Fruit fly (Drosophila melanogaster): Measurements from ENCODE around the gene Ret.

Gene Ret

DNA sequence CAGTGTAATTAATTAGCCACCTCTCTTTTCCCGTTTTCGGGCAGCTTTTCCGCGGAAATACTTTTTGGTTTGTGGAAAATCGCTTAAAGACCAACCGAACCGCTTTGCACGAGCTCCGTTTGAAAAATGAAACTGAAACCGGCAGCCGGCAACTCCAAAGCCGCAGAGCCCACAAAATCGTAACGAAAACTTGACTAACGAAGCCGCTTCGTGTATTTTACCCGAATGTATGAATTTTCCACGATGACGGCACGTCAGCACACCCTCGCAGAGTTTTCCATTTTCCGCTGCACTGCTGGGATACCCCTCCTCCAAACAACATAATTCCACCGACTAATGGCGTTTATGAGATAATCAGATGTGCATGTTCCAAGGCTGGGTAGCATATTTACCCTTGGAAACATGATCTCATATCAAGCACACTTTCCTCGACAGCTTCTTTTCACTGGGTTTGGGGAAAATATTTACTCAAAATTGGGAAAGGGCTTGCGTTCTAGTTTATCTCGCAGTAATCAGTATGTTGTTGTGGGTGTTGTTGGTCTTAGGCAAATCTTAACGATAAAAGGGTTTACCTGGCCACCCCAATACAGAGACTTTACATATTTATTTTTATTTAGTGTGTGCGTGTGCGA, at the start of gene Ret:
TSS of gene Ret (minus strand) at position 130 of the 632 bp plus-strand sequence.
- no peak for TF ChIP-seq CrebA (GFP tag; optimal IDR thresholded peaks at IDR 0.05; ENCODE audit: borderline replicate concordance)
- no peak for TF ChIP-seq dsf (GFP tag; optimal IDR thresholded peaks at IDR 0.05; ENCODE audit: borderline replicate concordance)
- TF ChIP-seq N (GFP tag; optimal IDR thresholded peaks at IDR 0.05), result no peak
- TF ChIP-seq dl (GFP tag; optimal IDR thresholded peaks at IDR 0.05; ENCODE audit: insufficient read depth in 1 of 2, partially characterized antibody in 2 of 2), result no peak
- TF ChIP-seq Abd-B (GFP tag; optimal IDR thresholded peaks at IDR 0.05), result no peak
- TF ChIP-seq ey (GFP tag; optimal IDR thresholded peaks at IDR 0.05), result no peak
- TF ChIP-seq Dif (GFP tag; optimal IDR thresholded peaks at IDR 0.05; ENCODE audit: partially characterized antibody), result no peak
- no peak for TF ChIP-seq sage (GFP tag; optimal IDR thresholded peaks at IDR 0.05)
- TF ChIP-seq jim (GFP tag; optimal IDR thresholded peaks at IDR 0.05), result no peak
- no peak for TF ChIP-seq brk (GFP tag; optimal IDR thresholded peaks at IDR 0.05)

DNA sequence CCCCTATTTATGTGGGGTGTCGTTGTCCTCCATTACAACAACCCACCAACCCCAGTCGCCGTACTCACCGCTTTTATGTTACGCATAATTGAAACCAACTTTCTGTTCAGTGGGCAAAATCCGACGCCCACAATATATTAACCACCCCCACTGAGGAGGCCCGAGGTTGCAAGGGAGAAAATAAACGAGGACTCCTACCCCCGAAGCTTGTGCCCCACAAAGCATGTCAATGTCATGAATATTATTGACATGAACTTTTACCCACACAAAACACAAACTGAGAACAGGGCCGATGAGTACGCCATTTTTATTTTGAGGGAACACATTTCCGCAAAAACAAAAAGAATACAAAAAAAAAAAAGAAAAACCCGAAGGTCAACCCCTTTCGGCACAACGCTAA, 49.4 kb upstream of the Ret start:
- TF ChIP-seq jim (GFP tag; optimal IDR thresholded peaks at IDR 0.05) (no peak), Mio (GFP tag; optimal IDR thresholded peaks at IDR 0.05) (no peak), sv (GFP tag; optimal IDR thresholded peaks at IDR 0.05) (no peak), h (GFP tag; optimal IDR thresholded peaks at IDR 0.05) (no peak), dsf (GFP tag; optimal IDR thresholded peaks at IDR 0.05; ENCODE audit: borderline replicate concordance) (no peak), foxo (GFP tag; optimal IDR thresholded peaks at IDR 0.05) (no peak), Jra (GFP tag; optimal IDR thresholded peaks at IDR 0.05) (no peak), CG32264 (GFP tag; optimal IDR thresholded peaks at IDR 0.05) (no peak)

DNA sequence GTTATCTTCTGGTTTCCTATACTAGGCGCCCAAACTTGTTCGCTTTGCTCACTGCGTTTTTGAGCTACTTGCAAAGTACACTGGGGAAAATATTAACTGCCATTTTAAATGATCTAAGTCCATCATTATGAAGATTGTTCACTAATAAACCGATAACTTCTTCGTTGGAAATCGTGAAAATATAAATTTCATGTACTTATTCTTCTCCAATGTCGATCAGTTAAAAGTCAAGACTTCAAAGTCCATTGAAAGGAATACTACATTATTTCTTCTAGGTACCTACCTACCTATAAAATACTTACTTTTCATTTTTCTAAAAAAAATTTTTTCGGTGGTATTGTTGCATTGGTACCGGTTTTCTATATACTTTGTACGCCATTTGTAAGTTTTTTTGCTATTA, 48.1 kb upstream of the Ret start:
- TF ChIP-seq CrebA (GFP tag; optimal IDR thresholded peaks at IDR 0.05; ENCODE audit: borderline replicate concordance) (no peak), fru (GFP tag; optimal IDR thresholded peaks at IDR 0.05) (no peak), Hr78 (GFP tag; optimal IDR thresholded peaks at IDR 0.05) (no peak), Hr83 (GFP tag; optimal IDR thresholded peaks at IDR 0.05; ENCODE audit: poor library complexity, severe bottlenecking) (no peak), Rel (GFP tag; optimal IDR thresholded peaks at IDR 0.05) (no peak), Rel (tag; optimal IDR thresholded peaks at IDR 0.05) (no peak), Vsx2 (GFP tag; optimal IDR thresholded peaks at IDR 0.05; ENCODE audit: partially characterized antibody) (peak; percentile 2)

DNA sequence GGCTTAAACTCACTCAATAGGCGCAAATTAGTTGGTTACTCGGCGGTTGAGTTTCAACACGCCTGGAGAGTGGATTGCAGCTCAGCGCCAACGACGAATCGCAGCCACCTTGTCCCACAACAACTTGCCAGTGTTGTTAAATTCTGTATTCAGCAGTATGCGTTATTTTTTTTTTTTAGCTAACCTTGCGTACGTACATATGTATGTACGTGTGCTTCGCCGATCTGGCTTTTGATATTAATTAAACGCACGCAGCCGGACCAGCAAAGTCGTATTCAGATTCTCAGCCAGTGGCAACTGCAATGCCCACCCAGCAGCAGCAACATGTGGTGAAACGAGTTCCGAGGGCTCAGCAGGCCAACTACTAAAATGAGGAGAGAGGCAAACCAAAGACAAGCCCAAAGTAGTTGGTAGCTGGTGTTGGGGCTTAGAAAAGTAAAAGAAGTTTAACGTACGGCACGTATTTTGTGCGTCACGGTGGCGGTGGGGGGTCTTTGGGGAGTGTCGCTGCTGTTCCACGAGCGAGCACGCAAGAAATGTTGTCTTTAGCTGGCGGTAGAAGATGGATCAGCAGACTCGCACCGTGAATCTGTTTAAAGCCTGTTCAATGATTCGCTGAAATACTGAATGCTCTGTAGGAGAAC, 46.7 kb upstream of the Ret start:
- TF ChIP-seq rgr (GFP tag; optimal IDR thresholded peaks at IDR 0.05) (peak; percentile 5), br (GFP tag; optimal IDR thresholded peaks at IDR 0.05) (no peak), Hnf4 (GFP tag; optimal IDR thresholded peaks at IDR 0.05) (peak; percentile 18)

DNA sequence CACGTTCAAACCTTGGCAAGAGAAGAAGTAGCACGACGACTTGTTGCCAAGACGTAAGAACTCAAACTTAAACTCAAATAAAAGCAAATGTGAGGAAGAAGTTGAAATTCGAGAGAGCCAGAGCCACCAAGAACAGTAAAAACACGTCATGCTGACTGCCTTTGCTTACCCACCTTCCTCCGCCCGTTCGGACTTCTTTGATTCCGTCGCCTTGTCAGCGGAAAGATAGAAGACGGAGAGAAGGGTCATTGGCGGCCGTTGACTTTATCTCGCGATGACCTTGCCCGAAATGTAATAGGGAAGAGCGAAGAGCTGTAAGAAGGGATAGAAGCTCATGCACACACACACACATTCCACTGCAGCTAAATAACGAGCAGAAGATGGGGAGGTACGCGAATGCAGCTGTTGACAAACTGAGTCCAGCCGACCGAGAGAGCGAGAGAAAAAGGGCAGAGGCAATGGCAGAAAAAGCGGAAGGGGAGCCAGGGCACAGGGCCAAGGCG, 45.5 kb upstream of the Ret start:
- TF ChIP-seq dl (GFP tag; optimal IDR thresholded peaks at IDR 0.05; ENCODE audit: insufficient read depth in 1 of 2, partially characterized antibody in 2 of 2) (no peak), Mio (GFP tag; optimal IDR thresholded peaks at IDR 0.05) (no peak), lola (GFP tag; optimal IDR thresholded peaks at IDR 0.05) (no peak), foxo (GFP tag; optimal IDR thresholded peaks at IDR 0.05) (no peak), Jra (GFP tag; optimal IDR thresholded peaks at IDR 0.05) (no peak), Rel (GFP tag; optimal IDR thresholded peaks at IDR 0.05) (no peak), Rel (tag; optimal IDR thresholded peaks at IDR 0.05) (peak; percentile 71), Dif (GFP tag; optimal IDR thresholded peaks at IDR 0.05; ENCODE audit: partially characterized antibody) (peak; percentile 41), woc (GFP tag; optimal IDR thresholded peaks at IDR 0.05) (peak; percentile 12), Hnf4 (GFP tag; optimal IDR thresholded peaks at IDR 0.05) (no peak), pan (optimal IDR thresholded peaks at IDR 0.05) (no peak), usp (GFP tag; optimal IDR thresholded peaks at IDR 0.05) (no peak), Myc (optimal IDR thresholded peaks at IDR 0.05) (no peak), Vsx2 (GFP tag; optimal IDR thresholded peaks at IDR 0.05; ENCODE audit: partially characterized antibody) (no peak), sv (GFP tag; optimal IDR thresholded peaks at IDR 0.05) (no peak), CrebA (GFP tag; optimal IDR thresholded peaks at IDR 0.05; ENCODE audit: borderline replicate concordance) (no peak), psq (GFP tag; optimal IDR thresholded peaks at IDR 0.05) (peak; percentile 96), sage (GFP tag; optimal IDR thresholded peaks at IDR 0.05) (peak; percentile 6), HLH106 (tag; optimal IDR thresholded peaks at IDR 0.05) (no peak), Hr78 (GFP tag; optimal IDR thresholded peaks at IDR 0.05) (no peak), CG32264 (GFP tag; optimal IDR thresholded peaks at IDR 0.05) (no peak), rgr (GFP tag; optimal IDR thresholded peaks at IDR 0.05) (peak; percentile 4), Hr83 (GFP tag; optimal IDR thresholded peaks at IDR 0.05; ENCODE audit: poor library complexity, severe bottlenecking) (peak; percentile 43), ey (GFP tag; optimal IDR thresholded peaks at IDR 0.05) (no peak), brk (GFP tag; optimal IDR thresholded peaks at IDR 0.05) (peak; percentile 70), OdsH (GFP tag; optimal IDR thresholded peaks at IDR 0.05) (no peak), N (GFP tag; optimal IDR thresholded peaks at IDR 0.05) (no peak), fru (GFP tag; optimal IDR thresholded peaks at IDR 0.05) (peak; percentile 49), jim (GFP tag; optimal IDR thresholded peaks at IDR 0.05) (no peak), dmrt93B (GFP tag; optimal IDR thresholded peaks at IDR 0.05) (no peak), h (GFP tag; optimal IDR thresholded peaks at IDR 0.05) (no peak), br (GFP tag; optimal IDR thresholded peaks at IDR 0.05) (no peak), Abd-B (GFP tag; optimal IDR thresholded peaks at IDR 0.05) (no peak)
